Fruit fly (Drosophila melanogaster) whole organism, embryonic: Measurements from ENCODE around the gene Dsor1.

Source experiments
- Adf1 ChIP-seq: fragments of 200-800 bp; sonication (Bioruptor generic); IDR thresholded peaks from 2 replicates; pipeline ENCODE4 v1.3.6; 2022; ENCODE audit warnings: missing biosample characterization, missing genetic modification characterization
- Awh ChIP-seq: fragments of 200-800 bp; sonication (Bioruptor generic); IDR thresholded peaks from 2 replicates; pipeline ENCODE4, ENCODE4 v1.3.6; 2022; ENCODE audit warnings: missing biosample characterization, missing genetic modification characterization
- Bgb ChIP-seq: fragments of 200-800 bp; sonication (Bioruptor generic); IDR thresholded peaks from 2 replicates; pipeline ENCODE4 v1.3.6; 2022; ENCODE audit warnings: missing biosample characterization, missing genetic modification characterization; ENCODE audit not compliant: partially characterized antibody
- CG10543 ChIP-seq: fragments of 200-800 bp; sonication (Bioruptor generic); optimal IDR thresholded peaks from 3 replicates; lab custom pipeline; 2017; ENCODE audit warnings: missing biosample characterization, mild to moderate bottlenecking, missing genetic modification characterization, moderate library complexity
- CG11504 ChIP-seq: fragments of 200-800 bp; sonication (Bioruptor generic); optimal IDR thresholded peaks from 3 replicates; lab custom pipeline; 2019; ENCODE audit warnings: missing biosample characterization, mild to moderate bottlenecking, missing genetic modification characterization, moderate library complexity
- CG11695 ChIP-seq: fragments of 200-800 bp; sonication (Bioruptor generic); IDR thresholded peaks from 3 replicates; pipeline ENCODE4 v1.3.6; 2022; ENCODE audit warnings: missing biosample characterization, missing genetic modification characterization
- CG11696 ChIP-seq: fragments of 200-800 bp; sonication (Bioruptor generic); IDR thresholded peaks from 2 replicates; pipeline ENCODE4 v1.3.6; 2022; ENCODE audit warnings: missing biosample characterization, missing genetic modification characterization
- CG12299 ChIP-seq: fragments of 200-800 bp; sonication (Bioruptor generic); optimal IDR thresholded peaks from 2 replicates; lab custom pipeline; 2018; ENCODE audit warnings: missing biosample characterization, mild to moderate bottlenecking, missing genetic modification characterization
- CG12659 ChIP-seq: fragments of 200-800 bp; sonication (Bioruptor generic); optimal IDR thresholded peaks from 3 replicates; lab custom pipeline; 2017; ENCODE audit warnings: mild to moderate bottlenecking, missing biosample characterization, missing genetic modification reagents, missing genetic modification characterization
- CG14710 ChIP-seq: fragments of 200-800 bp; sonication (Bioruptor generic); optimal IDR thresholded peaks from 3 replicates; lab custom pipeline; 2019; ENCODE audit warnings: missing biosample characterization, mild to moderate bottlenecking, missing genetic modification characterization, moderate library complexity
- CG1603 ChIP-seq: fragments of 200-800 bp; sonication (Bioruptor generic); optimal IDR thresholded peaks from 2 replicates; lab custom pipeline; 2019; ENCODE audit warnings: missing biosample characterization, mild to moderate bottlenecking, missing genetic modification characterization, moderate library complexity
- CG17359 ChIP-seq: fragments of 200-800 bp; sonication (Bioruptor generic); optimal IDR thresholded peaks from 3 replicates; lab custom pipeline; 2018; ENCODE audit warnings: missing biosample characterization, mild to moderate bottlenecking, missing genetic modification characterization, moderate library complexity
- CG3281 ChIP-seq: fragments of 200-800 bp; sonication (Bioruptor generic); optimal IDR thresholded peaks from 3 replicates; lab custom pipeline; 2017; ENCODE audit warnings: missing biosample characterization, mild to moderate bottlenecking, missing genetic modification characterization
- CG4820 ChIP-seq: fragments of 200-800 bp; sonication (Bioruptor generic); optimal IDR thresholded peaks from 3 replicates; lab custom pipeline; 2016; ENCODE audit warnings: missing biosample characterization, missing genetic modification characterization
- CG6272 ChIP-seq: fragments of 200-800 bp; sonication (Bioruptor generic); IDR thresholded peaks from 2 replicates; pipeline ENCODE4 v1.3.6; 2022; ENCODE audit warnings: missing biosample characterization, missing genetic modification characterization
- CG7357 ChIP-seq: fragments of 200-800 bp; sonication (Bioruptor generic); IDR thresholded peaks from 3 replicates; pipeline ENCODE4 v1.3.6; 2022; ENCODE audit warnings: missing biosample characterization, missing genetic modification characterization
- CG8478 ChIP-seq: fragments of >200 bp; optimal IDR thresholded peaks from 2 replicates; lab custom pipeline; 2018
- CG8924 ChIP-seq: fragments of 200-800 bp; optimal IDR thresholded peaks from 3 replicates; lab custom pipeline; 2019; ENCODE audit warnings: missing biosample characterization, mild to moderate bottlenecking, missing genetic modification characterization, moderate library complexity
- CG9797 ChIP-seq: fragments of 200-800 bp; sonication (Bioruptor generic); optimal IDR thresholded peaks from 3 replicates; lab custom pipeline; 2018; ENCODE audit warnings: missing biosample characterization, mild to moderate bottlenecking, missing genetic modification characterization
- CHES-1-like ChIP-seq: fragments of 200-800 bp; sonication (Bioruptor generic); optimal IDR thresholded peaks from 2 replicates; lab custom pipeline; 2016; ENCODE audit warnings: missing biosample characterization, missing genetic modification characterization
- Dp ChIP-seq: fragments of 200-800 bp; sonication (Bioruptor generic); optimal IDR thresholded peaks from 2 replicates; lab custom pipeline; 2018; ENCODE audit warnings: missing biosample characterization, mild to moderate bottlenecking, missing genetic modification characterization, moderate library complexity
- Drgx ChIP-seq: fragments of 200-800 bp; sonication (Bioruptor generic); IDR thresholded peaks from 2 replicates; pipeline ENCODE4 v1.3.6; 2022; ENCODE audit warnings: missing biosample characterization, missing genetic modification characterization
- Elba2 ChIP-seq: fragments of 200-800 bp; sonication (Bioruptor generic); optimal IDR thresholded peaks from 3 replicates; lab custom pipeline; 2016; ENCODE audit warnings: missing biosample characterization, missing genetic modification characterization
- Hmr ChIP-seq: fragments of 200-800 bp; sonication (Bioruptor generic); optimal IDR thresholded peaks from 3 replicates; lab custom pipeline; 2017; ENCODE audit warnings: mild to moderate bottlenecking, missing biosample characterization, missing genetic modification reagents, missing genetic modification characterization
- MBD-R2 ChIP-seq: fragments of 200-800 bp; sonication (Bioruptor generic); IDR thresholded peaks from 2 replicates; pipeline ENCODE4 v1.3.6; 2022; ENCODE audit warnings: missing biosample characterization, missing genetic modification characterization
- MTF-1 ChIP-seq: fragments of 200-800 bp; sonication (Bioruptor generic); optimal IDR thresholded peaks from 2 replicates; lab custom pipeline; 2018; ENCODE audit warnings: missing biosample characterization, mild to moderate bottlenecking, missing genetic modification characterization, borderline replicate concordance
- Max ChIP-seq: fragments of 200-800 bp; sonication (Bioruptor generic); optimal IDR thresholded peaks from 2 replicates; lab custom pipeline; 2016; ENCODE audit warnings: missing biosample characterization, mild to moderate bottlenecking, missing genetic modification characterization
- Nf-YC ChIP-seq: fragments of 200-800 bp; optimal IDR thresholded peaks from 3 replicates; lab custom pipeline; 2019; ENCODE audit warnings: missing biosample characterization, mild to moderate bottlenecking, missing genetic modification characterization, moderate library complexity
- Oaz ChIP-seq: fragments of 200-800 bp; sonication (Bioruptor generic); IDR thresholded peaks from 2 replicates; pipeline ENCODE4 v1.3.6; 2022; ENCODE audit warnings: missing biosample characterization, missing genetic modification characterization
- Sin3A ChIP-seq: fragments of >200 bp; optimal IDR thresholded peaks from 2 replicates; lab custom pipeline; 2018
- Tbp ChIP-seq: fragments of >200 bp; optimal IDR thresholded peaks from 2 replicates; lab custom pipeline; 2018; ENCODE audit warnings: missing biosample characterization, missing genetic modification characterization
- YL-1 ChIP-seq: fragments of 200-800 bp; sonication (Bioruptor generic); optimal IDR thresholded peaks from 3 replicates; lab custom pipeline; 2017; ENCODE audit warnings: missing biosample characterization, mild to moderate bottlenecking, missing genetic modification characterization
- al ChIP-seq: fragments of 200-800 bp; sonication (Bioruptor generic); IDR thresholded peaks from 2 replicates; pipeline ENCODE4 v1.3.6; 2022; ENCODE audit warnings: missing biosample characterization, missing genetic modification characterization
- ase ChIP-seq: fragments of 200-800 bp; sonication (Bioruptor generic); IDR thresholded peaks from 3 replicates; pipeline ENCODE4 v1.3.6; 2022; ENCODE audit warnings: missing biosample characterization, missing genetic modification characterization
- chinmo ChIP-seq: fragments of 200-800 bp; sonication (Bioruptor generic); IDR thresholded peaks from 4 replicates; pipeline ENCODE4 v1.3.6; 2022; ENCODE audit warnings: missing biosample characterization, missing genetic modification characterization; ENCODE audit not compliant: partially characterized antibody
- crol ChIP-seq: fragments of 200-800 bp; sonication (Bioruptor generic); IDR thresholded peaks from 2 replicates; pipeline ENCODE4 v1.3.6; 2022; ENCODE audit warnings: missing biosample characterization, missing genetic modification characterization
- dmrt99B ChIP-seq: fragments of 200-800 bp; sonication (Bioruptor generic); optimal IDR thresholded peaks from 2 replicates; lab custom pipeline; 2018; ENCODE audit warnings: missing biosample characterization, mild to moderate bottlenecking, missing genetic modification characterization, moderate library complexity
- dpn ChIP-seq, 2 experiments: fragments of 200-800 bp; sonication (Bioruptor generic); optimal IDR thresholded peaks; 3 replicates each; lab custom pipeline; 2016; ENCODE audit warnings: missing biosample characterization in 2 of 2, missing genetic modification characterization in 2 of 2
- gfzf ChIP-seq: fragments of 200-800 bp; sonication (Bioruptor generic); optimal IDR thresholded peaks from 2 replicates; lab custom pipeline; 2016; ENCODE audit warnings: missing biosample characterization, mild to moderate bottlenecking, missing genetic modification characterization, moderate library complexity
- grn ChIP-seq: fragments of 200-800 bp; sonication (Bioruptor generic); optimal IDR thresholded peaks from 3 replicates; lab custom pipeline; 2017; ENCODE audit warnings: missing biosample characterization, missing genetic modification characterization
- hkb ChIP-seq, 2 experiments: fragments of 200-800 bp in 1 of 2; fragments of >200 bp in 1 of 2; sonication (Bioruptor generic) in 1 of 2; IDR thresholded peaks in 1 of 2; optimal IDR thresholded peaks in 1 of 2; 2 replicates each; pipeline versions ENCODE4 v1.3.6 to Lab custom; 2017 to 2022; ENCODE audit warnings: missing biosample characterization in 1 of 2, missing genetic modification characterization in 1 of 2
- phol ChIP-seq: fragments of 200-800 bp; sonication (Bioruptor generic); optimal IDR thresholded peaks from 3 replicates; lab custom pipeline; 2018; ENCODE audit warnings: missing biosample characterization, mild to moderate bottlenecking, missing genetic modification characterization, moderate library complexity
- prd ChIP-seq, 3 experiments: fragments of >200 bp in 2 of 3; fragments of 200-800 bp in 1 of 3; sonication (Bioruptor generic) in 1 of 3; optimal IDR thresholded peaks in 2 of 3; IDR thresholded peaks in 1 of 3; 2 replicates in 2 of 3; 3 replicates in 1 of 3; pipeline versions ENCODE4 v1.3.6 to Lab custom; 2017 to 2022; ENCODE audit warnings: missing biosample characterization in 1 of 3, missing genetic modification characterization in 1 of 3
- pzg ChIP-seq: fragments of 200-800 bp; sonication (Bioruptor generic); optimal IDR thresholded peaks from 3 replicates; lab custom pipeline; 2018; ENCODE audit warnings: missing biosample characterization, mild to moderate bottlenecking, missing genetic modification characterization, moderate library complexity
- slbo ChIP-seq: fragments of 200-800 bp; sonication (Bioruptor generic); IDR thresholded peaks from 2 replicates; pipeline ENCODE4 v1.3.6; 2022; ENCODE audit warnings: missing biosample characterization, missing genetic modification characterization
- stwl ChIP-seq: fragments of 200-800 bp; sonication (Bioruptor generic); optimal IDR thresholded peaks from 3 replicates; lab custom pipeline; 2018; ENCODE audit warnings: missing biosample characterization, mild to moderate bottlenecking, missing genetic modification characterization, moderate library complexity
- sug ChIP-seq: fragments of 200-800 bp; optimal IDR thresholded peaks from 2 replicates; lab custom pipeline; 2019; ENCODE audit warnings: missing biosample characterization, mild to moderate bottlenecking, missing genetic modification characterization, moderate library complexity
- unc-4 ChIP-seq: fragments of 200-800 bp; sonication (Bioruptor generic); IDR thresholded peaks from 2 replicates; pipeline ENCODE4 v1.3.6; 2022; ENCODE audit warnings: missing biosample characterization, missing genetic modification characterization; ENCODE audit not compliant: partially characterized antibody
- wdn ChIP-seq: fragments of 200-800 bp; sonication (Bioruptor generic); IDR thresholded peaks from 2 replicates; pipeline ENCODE4 v1.3.6; 2022; ENCODE audit warnings: missing biosample characterization, missing genetic modification characterization

The Dsor1 gene

DNA sequence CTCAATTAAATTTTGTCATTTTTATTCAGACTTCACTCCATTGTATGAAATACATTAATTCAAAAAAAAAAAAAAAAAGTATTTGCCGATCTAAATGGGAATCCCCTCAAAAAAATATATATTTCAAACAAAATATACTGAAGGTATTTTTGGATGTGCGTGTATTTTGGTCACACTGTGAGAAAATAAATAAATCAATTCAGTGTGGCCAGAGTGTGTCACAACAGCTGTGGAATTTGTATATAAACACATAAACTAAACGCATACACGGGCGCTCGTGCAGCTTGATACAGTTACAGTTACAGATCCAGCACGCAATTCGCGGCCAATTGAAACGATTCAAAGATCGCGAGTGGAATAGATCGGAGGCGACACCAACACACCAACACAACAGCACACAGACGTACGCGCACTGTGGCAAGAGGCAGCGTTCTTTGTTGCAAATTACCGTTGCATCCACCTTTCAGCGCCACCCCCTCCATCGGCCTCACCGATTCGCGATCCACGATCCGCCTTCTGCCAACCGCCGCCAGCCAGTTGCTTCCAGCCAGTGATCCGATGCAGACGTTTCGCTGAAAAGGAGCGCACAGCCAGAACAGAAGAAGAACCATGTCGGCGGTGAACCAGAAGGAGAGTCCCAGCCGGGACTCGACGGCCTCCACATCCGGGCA is 3.2 kb downstream of the Dsor1 start, which contains the start of gene CG17754 (continued):
- TF ChIP-seq Sin3A (no peak), CG8924 (peak; percentile 34), Elba2 (GFP tag; lab: Kevin White, UChicago) (peak; percentile 19), CG12659 (GFP tag; lab: Kevin White, UChicago) (peak; percentile 27), Bgb (GFP tag; lab: Robert Waterston, UW) (no peak), CHES-1-like (peak; percentile 0), CG8478 (lab: Kevin White, UChicago) (no peak), Adf1 (no peak), YL-1 (GFP tag; lab: Kevin White, UChicago) (peak; percentile 32), prd (optimal IDR thresholded peaks at IDR 0.05; lab: Kevin White, UChicago) (no peak), prd (GFP tag; IDR thresholded peaks at IDR 0.05; lab: Robert Waterston, UW) (no peak), pzg (GFP tag; lab: Kevin White, UChicago) (peak; percentile 61), CG9797 (GFP tag; lab: Kevin White, UChicago) (peak; percentile 78), CG17359 (tag; lab: Kevin White, UChicago) (peak; percentile 44), Hmr (GFP tag; lab: Kevin White, UChicago) (peak; percentile 21), Oaz (GFP tag; lab: Robert Waterston, UW) (no peak), dpn (GFP tag; optimal IDR thresholded peaks at IDR 0.05; lab: Kevin White, UChicago) (no peak), sug (tag; lab: Kevin White, UChicago) (peak; percentile 6), ase (GFP tag; lab: Robert Waterston, UW) (no peak), Awh (GFP tag; lab: Robert Waterston, UW) (no peak), CG1603 (tag; lab: Kevin White, UChicago) (peak; percentile 8), MBD-R2 (GFP tag; lab: Robert Waterston, UW) (peak; percentile 87), grn (no peak), Max (GFP tag; lab: Kevin White, UChicago) (no peak), Nf-YC (peak; percentile 16), gfzf (GFP tag; lab: Kevin White, UChicago) (peak; percentile 82), stwl (tag; lab: Kevin White, UChicago) (peak; percentile 77), wdn (GFP tag; lab: Robert Waterston, UW) (no peak), CG14710 (tag; lab: Kevin White, UChicago) (peak; percentile 47), unc-4 (GFP tag; lab: Robert Waterston, UW) (0 out of 2 replicates have a peak, but pooled peaks have one; percentile 28), MTF-1 (no peak), CG10543 (GFP tag; lab: Kevin White, UChicago) (no peak), CG4820 (GFP tag; lab: Kevin White, UChicago) (no peak), chinmo (0 out of 4 replicates have a peak, but pooled peaks have one; percentile 47), Dp (peak; percentile 33), CG6272 (GFP tag; lab: Robert Waterston, UW) (no peak), Drgx (GFP tag; lab: Robert Waterston, UW) (no peak), CG12299 (tag; lab: Kevin White, UChicago) (no peak)

DNA sequence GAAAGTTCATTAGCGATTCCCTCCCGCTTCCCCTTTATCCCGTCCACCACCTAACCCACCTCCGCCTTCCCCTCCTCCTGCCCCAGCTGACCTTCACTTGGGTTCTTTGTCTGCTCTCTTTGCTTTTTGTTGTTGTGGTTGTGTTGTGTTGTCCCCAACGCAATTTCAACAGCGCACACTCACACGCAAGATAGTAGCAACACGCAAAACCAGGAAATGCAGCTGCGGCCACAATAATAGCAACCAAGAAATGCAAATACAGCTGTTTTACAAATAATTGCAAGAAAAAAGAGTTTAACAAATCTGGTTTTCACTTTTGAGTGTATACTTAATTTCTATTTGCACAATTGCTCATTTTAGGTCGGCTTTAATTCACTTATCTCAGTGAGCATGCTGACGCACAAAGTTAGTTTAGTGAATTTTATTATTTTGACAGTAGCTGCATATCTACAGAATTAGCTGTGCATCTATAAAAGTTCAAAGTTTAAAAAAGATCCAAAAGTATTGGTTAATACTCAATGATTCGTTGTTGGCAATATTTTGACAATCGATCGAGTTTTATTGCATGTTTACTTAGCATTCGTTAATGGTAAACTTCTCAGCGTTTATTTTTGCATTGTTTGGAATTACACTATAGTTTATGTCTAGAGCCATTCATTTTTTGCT is 4.2 kb downstream of the Dsor1 start:
- TF ChIP-seq dmrt99B (tag; lab: Kevin White, UChicago), result peak; percentile 45
- no peak for TF ChIP-seq hkb (optimal IDR thresholded peaks at IDR 0.05; lab: Kevin White, UChicago)
- TF ChIP-seq hkb (GFP tag; IDR thresholded peaks at IDR 0.05; lab: Robert Waterston, UW), result 0 out of 2 replicates have a peak, but pooled peaks have one; percentile 36
- 0 out of 3 replicates have a peak, but pooled peaks have one; percentile 34 for TF ChIP-seq CG11695 (GFP tag; lab: Robert Waterston, UW)
- no peak for TF ChIP-seq CG7357 (GFP tag; lab: Robert Waterston, UW)
- peak; percentile 15 for TF ChIP-seq phol (tag; lab: Kevin White, UChicago)
- TF ChIP-seq al (GFP tag; lab: Robert Waterston, UW), result no peak
- no peak for TF ChIP-seq CG3281 (GFP tag; lab: Kevin White, UChicago)
- TF ChIP-seq Tbp (GFP tag; lab: Kevin White, UChicago), result no peak
- peak; percentile 51 for TF ChIP-seq slbo (GFP tag; lab: Robert Waterston, UW)
- peak; percentile 36 for TF ChIP-seq CG11504 (tag; lab: Kevin White, UChicago)
- TF ChIP-seq crol (GFP tag; lab: Robert Waterston, UW), result peak; percentile 84
- TF ChIP-seq CG11696, result peak; percentile 95
